Fruit fly (Drosophila melanogaster) whole organism, wandering third instar larva: ENCODE data around the gene Naxe.

Experiments used
- Abd-B ChIP-seq: fragments of >200 bp; optimal IDR thresholded peaks from 2 replicates; lab custom pipeline; 2017; ENCODE audit warnings: missing biosample characterization, missing genetic modification characterization
- CG32264 ChIP-seq: fragments of 200-800 bp; sonication (Bioruptor generic); optimal IDR thresholded peaks from 2 replicates; lab custom pipeline; 2016; ENCODE audit warnings: missing biosample characterization, missing genetic modification characterization
- CG9705 ChIP-seq: fragments of 200-800 bp; sonication (Bioruptor generic); optimal IDR thresholded peaks from 2 replicates; lab custom pipeline; 2018; ENCODE audit warnings: missing biosample characterization, mild to moderate bottlenecking, missing genetic modification characterization
- CrebA ChIP-seq: fragments of 200-800 bp; sonication (Bioruptor generic); optimal IDR thresholded peaks from 2 replicates; lab custom pipeline; 2016; ENCODE audit warnings: missing biosample characterization, mild to moderate bottlenecking, missing genetic modification characterization, borderline replicate concordance
- Dfd ChIP-seq: fragments of >200 bp; optimal IDR thresholded peaks from 2 replicates; lab custom pipeline; 2017; ENCODE audit warnings: missing biosample characterization, missing genetic modification characterization
- Dif ChIP-seq: fragments of 200-275, 200-300 bp; sonication (Bioruptor generic); optimal IDR thresholded peaks from 2 replicates; lab custom pipeline; 2018; ENCODE audit warnings: missing biosample characterization, missing genetic modification characterization; ENCODE audit not compliant: partially characterized antibody
- GATAd ChIP-seq: sonication (Bioruptor generic); optimal IDR thresholded peaks from 2 replicates; lab custom pipeline; 2016; ENCODE audit warnings: missing biosample characterization, missing genetic modification characterization
- HLH106 ChIP-seq: fragments of 200-800 bp; optimal IDR thresholded peaks from 3 replicates; lab custom pipeline; 2019; ENCODE audit warnings: missing biosample characterization, mild to moderate bottlenecking, missing genetic modification characterization, moderate library complexity
- Hnf4 ChIP-seq: fragments of 200-800 bp; sonication (Bioruptor generic); optimal IDR thresholded peaks from 2 replicates; lab custom pipeline; 2016; ENCODE audit warnings: missing biosample characterization, mild to moderate bottlenecking, missing genetic modification characterization
- Hr78 ChIP-seq: fragments of >200 bp; optimal IDR thresholded peaks from 2 replicates; lab custom pipeline; 2017; ENCODE audit warnings: missing biosample characterization, missing genetic modification characterization
- Hr83 ChIP-seq: fragments of 200-300 bp; sonication (Bioruptor generic); optimal IDR thresholded peaks from 2 replicates; lab custom pipeline; 2016; ENCODE audit warnings: missing biosample characterization, mild to moderate bottlenecking, missing genetic modification characterization, moderate library complexity; ENCODE audit not compliant: poor library complexity, severe bottlenecking
- Jra ChIP-seq: sonication (Bioruptor generic); optimal IDR thresholded peaks from 2 replicates; lab custom pipeline; 2016; ENCODE audit warnings: missing biosample characterization, missing genetic modification characterization
- Mio ChIP-seq: sonication (Bioruptor generic); optimal IDR thresholded peaks from 2 replicates; lab custom pipeline; 2016; ENCODE audit warnings: missing biosample characterization, missing genetic modification characterization
- Myc ChIP-seq: fragments of >200 bp; optimal IDR thresholded peaks from 2 replicates; lab custom pipeline; 2017
- N ChIP-seq: fragments of >200 bp; optimal IDR thresholded peaks from 2 replicates; lab custom pipeline; 2018; ENCODE audit warnings: missing biosample characterization, missing external identifiers, missing genetic modification characterization
- OdsH ChIP-seq: fragments of 200-800 bp; sonication (Bioruptor generic); optimal IDR thresholded peaks from 2 replicates; lab custom pipeline; 2016; ENCODE audit warnings: missing biosample characterization, mild to moderate bottlenecking, missing genetic modification characterization
- Rel ChIP-seq, 2 experiments: fragments of 200-800 bp; sonication (Bioruptor generic) in 1 of 2; optimal IDR thresholded peaks; 2 replicates in 1 of 2; 3 replicates in 1 of 2; lab custom pipeline; 2016 to 2019; ENCODE audit warnings: mild to moderate bottlenecking in 2 of 2, missing biosample characterization in 2 of 2, missing genetic modification characterization in 2 of 2, moderate library complexity in 1 of 2
- Sp1 ChIP-seq: fragments of 200-800 bp; sonication (Bioruptor generic); optimal IDR thresholded peaks from 3 replicates; lab custom pipeline; 2019; ENCODE audit warnings: missing biosample characterization, mild to moderate bottlenecking, missing genetic modification characterization, moderate library complexity
- Vsx2 ChIP-seq: fragments of 200-300, 225-300 bp; sonication (Bioruptor generic); optimal IDR thresholded peaks from 2 replicates; lab custom pipeline; 2018; ENCODE audit warnings: missing biosample characterization, missing genetic modification characterization; ENCODE audit not compliant: partially characterized antibody
- br ChIP-seq: fragments of 200-800 bp; sonication (Bioruptor generic); optimal IDR thresholded peaks from 2 replicates; lab custom pipeline; 2016; ENCODE audit warnings: missing biosample characterization, missing genetic modification characterization
- brk ChIP-seq: fragments of 200-800 bp; sonication (Bioruptor generic); optimal IDR thresholded peaks from 2 replicates; lab custom pipeline; 2016; ENCODE audit warnings: missing biosample characterization, mild to moderate bottlenecking, missing genetic modification characterization
- dl ChIP-seq, 2 experiments: fragments of 175-275, 200-275 bp in 1 of 2; fragments of 200-275 bp in 1 of 2; sonication (Bioruptor generic); optimal IDR thresholded peaks; lab custom pipeline; 2018; ENCODE audit warnings: mild to moderate bottlenecking in 2 of 2, missing biosample characterization in 2 of 2, missing genetic modification characterization in 2 of 2, moderate library complexity in 2 of 2; ENCODE audit not compliant: partially characterized antibody in 2 of 2, insufficient read depth in 1 of 2
- dmrt93B ChIP-seq: fragments of 200-800 bp; sonication (Bioruptor generic); optimal IDR thresholded peaks from 2 replicates; lab custom pipeline; 2018; ENCODE audit warnings: missing biosample characterization, mild to moderate bottlenecking, missing genetic modification characterization
- ey ChIP-seq: fragments of 200-800 bp; sonication (Bioruptor generic); optimal IDR thresholded peaks from 2 replicates; lab custom pipeline; 2016; ENCODE audit warnings: missing biosample characterization, missing genetic modification characterization
- foxo ChIP-seq, 2 experiments: fragments of 200-800 bp; sonication (Bioruptor generic); optimal IDR thresholded peaks; 2 replicates in 1 of 2; 3 replicates in 1 of 2; lab custom pipeline; 2016 to 2017; ENCODE audit warnings: missing biosample characterization in 2 of 2, missing genetic modification characterization in 2 of 2
- fru ChIP-seq: fragments of 200-800 bp; sonication (Bioruptor generic); optimal IDR thresholded peaks from 3 replicates; lab custom pipeline; 2016; ENCODE audit warnings: missing biosample characterization, mild to moderate bottlenecking, missing genetic modification characterization
- h ChIP-seq: fragments of 200-800 bp; sonication (Bioruptor generic); optimal IDR thresholded peaks from 3 replicates; lab custom pipeline; 2016; ENCODE audit warnings: missing biosample characterization, mild to moderate bottlenecking, missing genetic modification characterization
- jim ChIP-seq: fragments of 175-275, 200-325 bp; sonication (Bioruptor generic); optimal IDR thresholded peaks from 2 replicates; lab custom pipeline; 2016; ENCODE audit warnings: missing biosample characterization, mild to moderate bottlenecking, missing genetic modification characterization
- lola ChIP-seq: fragments of >200 bp; optimal IDR thresholded peaks from 2 replicates; lab custom pipeline; 2017; ENCODE audit warnings: missing biosample characterization, missing genetic modification characterization
- pan ChIP-seq: fragments of >200 bp; optimal IDR thresholded peaks from 2 replicates; lab custom pipeline; 2017
- psq ChIP-seq: fragments of 200-800 bp; sonication (Bioruptor generic); optimal IDR thresholded peaks from 3 replicates; lab custom pipeline; 2017; ENCODE audit warnings: missing biosample characterization, mild to moderate bottlenecking, missing genetic modification characterization, moderate library complexity
- rgr ChIP-seq: fragments of 200-800 bp; sonication (Bioruptor generic); optimal IDR thresholded peaks from 3 replicates; lab custom pipeline; 2016; ENCODE audit warnings: missing biosample characterization, mild to moderate bottlenecking, missing genetic modification characterization
- sage ChIP-seq: fragments of 200-800 bp; sonication (Bioruptor generic); optimal IDR thresholded peaks from 2 replicates; lab custom pipeline; 2016; ENCODE audit warnings: missing biosample characterization, mild to moderate bottlenecking, missing genetic modification characterization
- sv ChIP-seq: fragments of 200-800 bp; sonication (Bioruptor generic); optimal IDR thresholded peaks from 3 replicates; lab custom pipeline; 2016; ENCODE audit warnings: missing biosample characterization, missing genetic modification characterization
- tai ChIP-seq: sonication (Bioruptor generic); optimal IDR thresholded peaks from 2 replicates; lab custom pipeline; 2016; ENCODE audit warnings: missing biosample characterization, missing genetic modification characterization
- usp ChIP-seq: fragments of >200 bp; optimal IDR thresholded peaks from 2 replicates; lab custom pipeline; 2017; ENCODE audit warnings: missing biosample characterization, missing genetic modification characterization
- woc ChIP-seq: sonication (Bioruptor generic); optimal IDR thresholded peaks from 2 replicates; lab custom pipeline; 2016; ENCODE audit warnings: missing biosample characterization, mild to moderate bottlenecking, missing genetic modification characterization

Gene Naxe

DNA sequence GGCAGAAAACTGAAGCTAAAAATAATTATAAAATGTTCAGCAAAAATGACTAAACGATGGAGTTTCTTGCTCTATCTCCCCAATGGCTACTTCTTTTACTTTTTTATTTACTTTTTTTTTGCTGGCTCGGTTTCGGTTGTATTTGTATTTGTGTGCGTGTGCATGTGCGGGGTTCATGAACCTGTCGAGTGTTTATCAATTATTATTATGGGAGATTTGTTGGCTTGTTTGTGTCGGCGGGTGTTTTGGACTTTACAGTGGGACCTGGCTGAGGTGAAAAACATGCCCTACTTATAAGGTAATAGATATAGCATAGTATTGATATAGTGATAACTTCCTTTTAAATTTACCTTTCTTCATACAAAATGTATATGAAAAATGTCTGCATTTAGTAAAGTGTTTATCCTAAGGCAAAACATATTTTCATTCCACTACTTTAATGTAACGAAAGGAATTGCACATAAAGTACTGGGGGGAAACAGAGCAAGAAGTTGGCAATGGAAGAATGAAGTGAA, 17.7 kb upstream of the Naxe start (continued):
- TF ChIP-seq Rel (GFP tag; optimal IDR thresholded peaks at IDR 0.05; lab: Kevin White, UChicago) (no peak), Rel (tag; optimal IDR thresholded peaks at IDR 0.05; lab: Kevin White, UChicago) (no peak), Hr78 (GFP tag; lab: Kevin White, UChicago) (no peak), woc (peak; percentile 3), foxo (GFP tag; optimal IDR thresholded peaks at IDR 0.05; lab: Kevin White, UChicago) (peak in 1 of 2 experiments; percentile 23), dl (GFP tag; optimal IDR thresholded peaks at IDR 0.05; lab: Kevin White, UChicago; ENCODE audit: insufficient read depth in 1 of 2, partially characterized antibody in 2 of 2) (no peak), Myc (lab: Kevin White, UChicago) (no peak), Sp1 (GFP tag; lab: Kevin White, UChicago) (no peak), CG9705 (GFP tag; lab: Kevin White, UChicago) (no peak), fru (GFP tag; lab: Kevin White, UChicago) (no peak)

DNA sequence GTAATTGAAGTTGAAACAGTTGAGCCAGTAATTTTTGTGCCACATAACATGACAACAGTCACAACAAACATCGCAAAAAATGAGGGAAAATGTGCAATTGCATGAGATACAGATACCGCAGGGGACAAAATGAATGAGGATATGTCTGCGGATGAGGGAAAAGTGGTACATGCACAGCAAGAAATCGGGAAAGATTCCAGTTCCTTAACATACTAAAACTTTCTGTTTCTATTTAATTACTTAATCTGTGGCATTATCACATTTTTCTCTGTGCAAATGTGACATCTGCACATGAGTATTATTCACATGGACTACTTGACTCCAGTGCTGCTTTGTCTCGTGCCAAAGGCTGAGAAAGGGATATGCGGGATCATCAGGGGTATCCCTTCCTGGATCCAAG, 6.8 kb upstream of the Naxe start:
- no peak for TF ChIP-seq psq (GFP tag; lab: Kevin White, UChicago)
- no peak for TF ChIP-seq CG9705 (GFP tag; lab: Kevin White, UChicago)
- TF ChIP-seq CrebA (GFP tag; lab: Kevin White, UChicago), result no peak
- TF ChIP-seq Myc (lab: Kevin White, UChicago), result no peak
- no peak for TF ChIP-seq Vsx2
- TF ChIP-seq sage (GFP tag; lab: Kevin White, UChicago), result no peak
- no peak for TF ChIP-seq Abd-B (GFP tag; lab: Kevin White, UChicago)
- no peak for TF ChIP-seq OdsH (GFP tag; lab: Kevin White, UChicago)

DNA sequence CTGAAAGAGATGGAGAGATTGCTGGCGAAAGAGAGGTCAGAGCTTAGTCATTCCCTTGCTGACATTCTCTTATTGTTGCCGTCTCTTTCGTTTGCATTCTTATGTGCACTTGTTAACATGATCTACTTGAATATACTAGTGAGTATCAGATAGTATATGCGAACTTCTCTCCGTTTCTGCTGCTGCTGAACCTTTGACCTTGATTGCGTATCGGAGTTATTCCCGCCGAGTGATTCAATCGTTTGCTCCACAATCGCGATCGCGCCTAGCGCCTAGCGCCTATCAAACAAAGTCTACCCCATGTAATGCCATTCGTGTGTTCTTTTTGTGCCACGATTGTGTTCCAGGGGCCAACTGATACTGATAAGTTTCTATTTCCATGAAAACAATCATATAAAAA, 3.2 kb upstream of the Naxe start:
- TF ChIP-seq Rel (GFP tag; optimal IDR thresholded peaks at IDR 0.05; lab: Kevin White, UChicago), result no peak
- TF ChIP-seq Rel (tag; optimal IDR thresholded peaks at IDR 0.05; lab: Kevin White, UChicago), result peak; percentile 19
- no peak for TF ChIP-seq GATAd (GFP tag; lab: Kevin White, UChicago)
- no peak for TF ChIP-seq Hr78 (GFP tag; lab: Kevin White, UChicago)
- no peak for TF ChIP-seq rgr (GFP tag; lab: Kevin White, UChicago)

DNA sequence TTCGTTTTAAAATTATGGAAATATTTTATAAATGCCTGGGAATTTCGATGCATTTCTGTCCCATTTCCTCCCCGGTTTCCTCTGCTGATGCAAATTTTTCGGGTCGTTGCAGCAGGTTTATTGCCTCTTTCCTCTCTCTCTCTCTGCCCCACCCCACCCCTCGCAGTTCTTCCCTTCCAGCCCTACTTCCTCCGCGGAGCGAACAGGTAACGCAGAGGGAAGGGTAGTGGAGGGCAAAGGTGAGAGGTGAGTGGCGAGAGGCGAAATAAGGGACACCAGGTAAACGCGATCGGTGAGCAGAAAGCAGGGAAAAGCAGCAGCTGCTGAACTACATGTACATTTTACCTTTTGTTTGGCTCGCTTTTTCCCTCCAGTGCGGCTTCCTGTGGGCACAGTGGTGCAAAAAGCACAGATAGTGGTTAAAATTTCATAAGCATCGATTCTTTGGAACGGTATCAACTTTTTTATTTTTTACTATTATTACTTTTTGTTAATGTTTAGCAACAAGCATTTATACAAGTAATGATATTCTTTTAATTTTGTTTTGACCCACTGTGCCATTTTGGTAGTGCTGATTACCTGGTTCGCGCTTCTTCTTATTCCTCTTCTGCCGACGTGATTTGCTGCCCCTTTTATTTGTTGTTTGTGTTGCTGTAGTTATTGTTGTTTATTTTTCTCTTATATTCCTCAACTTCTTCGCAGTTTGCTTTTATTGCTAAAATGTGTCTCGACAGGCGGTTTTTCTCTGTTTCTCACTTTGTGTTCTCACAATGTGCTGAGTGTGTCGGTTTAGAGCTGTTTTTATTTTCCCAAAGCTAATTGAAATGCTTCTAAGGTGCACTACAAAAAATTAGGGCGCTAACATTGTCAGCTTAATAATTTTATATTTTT, 2.3 kb upstream of the Naxe start:
- peak; percentile 24 for TF ChIP-seq sage (GFP tag; lab: Kevin White, UChicago)
- TF ChIP-seq CG9705 (GFP tag; lab: Kevin White, UChicago), result peak; percentile 38
- peak; percentile 81 for TF ChIP-seq ey (GFP tag; lab: Kevin White, UChicago)
- TF ChIP-seq HLH106 (tag; lab: Kevin White, UChicago), result peak; percentile 69
- TF ChIP-seq woc, result peak; percentile 83
- TF ChIP-seq psq (GFP tag; lab: Kevin White, UChicago), result peak; percentile 86
- peak; percentile 38 for TF ChIP-seq Jra (GFP tag; lab: Kevin White, UChicago)
- TF ChIP-seq Dfd (GFP tag; lab: Kevin White, UChicago), result no peak
- TF ChIP-seq Vsx2, result no peak
- no peak for TF ChIP-seq lola
- no peak for TF ChIP-seq pan (lab: Kevin White, UChicago)
- TF ChIP-seq Sp1 (GFP tag; lab: Kevin White, UChicago), result peak; percentile 87
- peak; percentile 85 for TF ChIP-seq rgr (GFP tag; lab: Kevin White, UChicago)
- peak; percentile 88 for TF ChIP-seq fru (GFP tag; lab: Kevin White, UChicago)
- TF ChIP-seq OdsH (GFP tag; lab: Kevin White, UChicago), result peak; percentile 82
- TF ChIP-seq sv, result peak; percentile 48
- TF ChIP-seq Myc (lab: Kevin White, UChicago), result no peak
- peak; percentile 51 for TF ChIP-seq dmrt93B (GFP tag; lab: Kevin White, UChicago)
- no peak for TF ChIP-seq usp (GFP tag; lab: Kevin White, UChicago)
- no peak for TF ChIP-seq jim (GFP tag; lab: Kevin White, UChicago)
- peak; percentile 31 for TF ChIP-seq Rel (GFP tag; optimal IDR thresholded peaks at IDR 0.05; lab: Kevin White, UChicago)
- TF ChIP-seq Rel (tag; optimal IDR thresholded peaks at IDR 0.05; lab: Kevin White, UChicago), result no peak
- peak; percentile 79 for TF ChIP-seq Hnf4
- TF ChIP-seq CrebA (GFP tag; lab: Kevin White, UChicago), result no peak
- TF ChIP-seq tai, result no peak
- TF ChIP-seq Hr83 (GFP tag; lab: Kevin White, UChicago), result no peak
- TF ChIP-seq GATAd (GFP tag; lab: Kevin White, UChicago), result no peak
- peak; percentile 76 for TF ChIP-seq br (GFP tag; lab: Kevin White, UChicago)
- no peak for TF ChIP-seq Hr78 (GFP tag; lab: Kevin White, UChicago)
- peak; percentile 44 for TF ChIP-seq Dif (GFP tag; lab: Kevin White, UChicago)
- no peak for TF ChIP-seq brk (GFP tag; lab: Kevin White, UChicago)
- TF ChIP-seq h (GFP tag; lab: Kevin White, UChicago), result peak; percentile 89
- TF ChIP-seq Abd-B (GFP tag; lab: Kevin White, UChicago), result no peak
- TF ChIP-seq Mio (GFP tag; lab: Kevin White, UChicago), result no peak
- no peak for TF ChIP-seq N (GFP tag; lab: Kevin White, UChicago)
- TF ChIP-seq foxo (GFP tag; optimal IDR thresholded peaks at IDR 0.05; lab: Kevin White, UChicago), result peak in 1 of 2 experiments; percentile 87
- peak; percentile 48 for TF ChIP-seq CG32264 (GFP tag; lab: Kevin White, UChicago)
- no peak for TF ChIP-seq dl (GFP tag; optimal IDR thresholded peaks at IDR 0.05; lab: Kevin White, UChicago; ENCODE audit: insufficient read depth in 1 of 2, partially characterized antibody in 2 of 2)
